Fruit fly (Drosophila melanogaster) Kc167 (cell line): ENCODE data around the gene ppk18.

Source experiments
- h ChIP-seq: fragments of >200 bp; optimal IDR thresholded peaks from 3 replicates; lab custom pipeline; 2018; ENCODE audit warnings: missing external identifiers
- psq ChIP-seq: fragments of >200 bp; optimal IDR thresholded peaks from 2 replicates; lab custom pipeline; 2017; ENCODE audit warnings: missing external identifiers
- ttk ChIP-seq: sonication (Bioruptor generic); optimal IDR thresholded peaks from 2 replicates; lab custom pipeline; 2017; ENCODE audit warnings: missing external identifiers

- TF ChIP-seq psq (lab: Kevin White, UChicago) = no peak
- TF ChIP-seq ttk = no peak
- no peak for TF ChIP-seq h (lab: Kevin White, UChicago)
These were observed 41.0 kb downstream of the ppk18 start, which contains the start of gene CG13116 for dm6 chr2L:9729618-9730284.
